Worm (Caenorhabditis elegans) whole organism, L2 larva: Measurements from ENCODE around the gene Y53F4B.43.

ENCODE experiments used
- C34F6.9 ChIP-seq: fragments of 150-350 bp; optimal IDR thresholded peaks from 2 replicates; lab custom pipeline; 2014; ENCODE audit warnings: missing biosample characterization, missing genetic modification characterization
- F13H6.1 ChIP-seq: sonication (generic microtip); optimal IDR thresholded peaks from 2 replicates; lab custom pipeline; 2016; ENCODE audit warnings: missing genetic modification characterization, missing compliant biosample characterization
- R02D3.7 ChIP-seq: fragments of 150-350 bp; optimal IDR thresholded peaks from 2 replicates; lab custom pipeline; 2014; ENCODE audit warnings: missing biosample characterization, missing genetic modification characterization
- ZK546.5 ChIP-seq: sonication (generic microtip); optimal IDR thresholded peaks from 2 replicates; lab custom pipeline; 2017; ENCODE audit warnings: missing biosample characterization, missing genetic modification characterization
- alr-1 ChIP-seq: fragments of 150-350 bp; optimal IDR thresholded peaks from 2 replicates; lab custom pipeline; 2014; ENCODE audit warnings: missing biosample characterization, missing genetic modification characterization
- aly-2 ChIP-seq: fragments of 150-350 bp; optimal IDR thresholded peaks from 2 replicates; lab custom pipeline; 2014; ENCODE audit warnings: missing biosample characterization, missing genetic modification characterization
- ama-1 ChIP-seq: fragments of 150-350 bp; optimal IDR thresholded peaks from 2 replicates; lab custom pipeline; 2018; ENCODE audit warnings: inconsistent platforms
- ceh-82 ChIP-seq: fragments of 150-350 bp; optimal IDR thresholded peaks from 2 replicates; lab custom pipeline; 2014; ENCODE audit warnings: missing biosample characterization, missing genetic modification characterization
- crh-2 ChIP-seq: sonication (generic microtip); optimal IDR thresholded peaks from 2 replicates; lab custom pipeline; 2017; ENCODE audit warnings: missing biosample characterization, missing genetic modification characterization
- dmd-4 ChIP-seq: sonication (generic microtip); optimal IDR thresholded peaks from 2 replicates; lab custom pipeline; 2017; ENCODE audit warnings: missing biosample characterization, missing genetic modification characterization
- egl-27 ChIP-seq: sonication (generic microtip); optimal IDR thresholded peaks from 3 replicates; lab custom pipeline; 2017; ENCODE audit warnings: missing biosample characterization, missing genetic modification reagents, missing genetic modification characterization
- elt-1 ChIP-seq: fragments of 150-350 bp; optimal IDR thresholded peaks from 2 replicates; lab custom pipeline; 2014; ENCODE audit warnings: missing biosample characterization, missing genetic modification characterization
- elt-3 ChIP-seq: sonication (generic microtip); optimal IDR thresholded peaks from 2 replicates; lab custom pipeline; 2017; ENCODE audit warnings: missing biosample characterization, missing genetic modification characterization
- fos-1 ChIP-seq: fragments of 150-350 bp; optimal IDR thresholded peaks from 2 replicates; lab custom pipeline; 2014; ENCODE audit warnings: missing biosample characterization, missing genetic modification characterization
- gmeb-1 ChIP-seq: fragments of 150-350 bp; optimal IDR thresholded peaks from 2 replicates; lab custom pipeline; 2014; ENCODE audit warnings: missing biosample characterization, missing genetic modification characterization
- lin-13 ChIP-seq: fragments of 150-350 bp; optimal IDR thresholded peaks from 2 replicates; lab custom pipeline; 2014; ENCODE audit warnings: missing biosample characterization, missing genetic modification reagents, missing genetic modification characterization
- lin-39 ChIP-seq: fragments of 150-350 bp; optimal IDR thresholded peaks from 2 replicates; lab custom pipeline; 2014; ENCODE audit warnings: missing biosample characterization, missing genetic modification reagents, missing genetic modification characterization
- lsy-2 ChIP-seq, 2 experiments: fragments of 150-350 bp in 1 of 2; sonication (generic microtip) in 1 of 2; optimal IDR thresholded peaks; 2 replicates each; lab custom pipeline; 2014 to 2017; ENCODE audit warnings: missing biosample characterization in 2 of 2, missing genetic modification characterization in 2 of 2
- mab-5 ChIP-seq: fragments of 150-350 bp; optimal IDR thresholded peaks from 2 replicates; lab custom pipeline; 2014; ENCODE audit warnings: missing biosample characterization, missing genetic modification characterization
- mdl-1 ChIP-seq, 2 experiments: fragments of 150-350 bp in 1 of 2; sonication (generic microtip) in 1 of 2; optimal IDR thresholded peaks; 2 replicates each; lab custom pipeline; 2017; ENCODE audit warnings: missing biosample characterization in 2 of 2, missing genetic modification characterization in 2 of 2
- nhr-11 ChIP-seq: fragments of 150-350 bp; optimal IDR thresholded peaks from 2 replicates; lab custom pipeline; 2014; ENCODE audit warnings: missing biosample characterization, missing genetic modification characterization
- nhr-12 ChIP-seq: fragments of 150-350 bp; optimal IDR thresholded peaks from 2 replicates; lab custom pipeline; 2014; ENCODE audit warnings: missing biosample characterization, missing genetic modification characterization
- nhr-129 ChIP-seq: fragments of 150-350 bp; optimal IDR thresholded peaks from 2 replicates; lab custom pipeline; 2014; ENCODE audit warnings: missing biosample characterization, missing genetic modification characterization
- nhr-237 ChIP-seq: fragments of 150-350 bp; optimal IDR thresholded peaks from 2 replicates; lab custom pipeline; 2014; ENCODE audit warnings: missing biosample characterization, missing genetic modification characterization
- nhr-25 ChIP-seq: fragments of 150-350 bp; sonication (generic microtip); optimal IDR thresholded peaks from 3 replicates; lab custom pipeline; 2014; ENCODE audit warnings: missing biosample characterization, missing genetic modification characterization
- nhr-77 ChIP-seq: fragments of 150-350 bp; optimal IDR thresholded peaks from 2 replicates; lab custom pipeline; 2014; ENCODE audit warnings: missing biosample characterization, missing genetic modification characterization
- sem-4 ChIP-seq: fragments of 150-350 bp; optimal IDR thresholded peaks from 2 replicates; lab custom pipeline; 2014; ENCODE audit warnings: missing biosample characterization, missing genetic modification reagents, missing genetic modification characterization
- skn-1 ChIP-seq: sonication (generic microtip); optimal IDR thresholded peaks from 2 replicates; lab custom pipeline; 2017; ENCODE audit warnings: missing biosample characterization, missing genetic modification characterization
- sma-3 ChIP-seq: sonication (generic microtip); optimal IDR thresholded peaks from 2 replicates; lab custom pipeline; 2016; ENCODE audit warnings: missing genetic modification reagents, missing genetic modification characterization, missing compliant biosample characterization
- sma-9 ChIP-seq, 2 experiments: fragments of 150-350 bp in 1 of 2; sonication (generic microtip) in 1 of 2; optimal IDR thresholded peaks; 2 replicates each; lab custom pipeline; 2014 to 2016; ENCODE audit warnings: missing genetic modification characterization in 2 of 2, mild to moderate bottlenecking in 1 of 2, missing biosample characterization in 1 of 2, missing compliant biosample characterization in 1 of 2, missing genetic modification reagents in 1 of 2, moderate library complexity in 1 of 2
- snpc-4 ChIP-seq: fragments of 150-350 bp; optimal IDR thresholded peaks from 2 replicates; lab custom pipeline; 2014; ENCODE audit warnings: missing biosample characterization, missing genetic modification characterization
- unc-39 ChIP-seq: fragments of 150-350 bp; optimal IDR thresholded peaks from 2 replicates; lab custom pipeline; 2014; ENCODE audit warnings: missing biosample characterization, missing genetic modification characterization
- unc-55 ChIP-seq: fragments of 150-350 bp; sonication (generic microtip); optimal IDR thresholded peaks from 3 replicates; lab custom pipeline; 2014; ENCODE audit warnings: missing biosample characterization, missing genetic modification reagents, missing genetic modification characterization
- unc-62 ChIP-seq: fragments of 150-350 bp; optimal IDR thresholded peaks from 2 replicates; lab custom pipeline; 2014; ENCODE audit warnings: missing biosample characterization, missing genetic modification reagents, missing genetic modification characterization
- ztf-11 ChIP-seq: sonication (generic microtip); optimal IDR thresholded peaks from 2 replicates; lab custom pipeline; 2017; ENCODE audit warnings: missing biosample characterization, missing genetic modification characterization

Y53F4B.43 gene

DNA sequence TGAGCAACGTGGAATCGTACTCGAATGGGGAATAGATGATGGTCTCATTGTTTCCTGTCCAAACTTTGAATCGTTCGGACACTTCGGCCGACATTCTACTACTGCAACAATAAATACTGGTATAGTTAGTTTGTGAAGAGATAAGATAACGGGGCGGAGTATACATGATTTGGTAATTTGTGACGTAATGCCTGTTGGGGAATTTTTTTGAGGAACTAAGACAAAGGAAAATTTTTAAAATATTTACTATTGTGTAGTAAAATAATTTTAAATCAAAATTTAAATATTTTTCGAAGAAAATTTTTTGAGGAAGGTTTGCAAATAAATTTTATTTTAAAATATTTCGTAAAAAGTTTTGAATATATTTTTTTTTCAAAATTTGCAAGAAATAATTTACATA, 24.3 kb upstream of the Y53F4B.43 start, which contains the start of gene elo-9:
elo-9 (minus strand) TSS at position 101 of the 400 bp plus-strand sequence.
- no peak for TF ChIP-seq nhr-129
- TF ChIP-seq C34F6.9: no peak
- TF ChIP-seq aly-2 (tag; lab: Kevin White, UChicago): no peak
- TF ChIP-seq elt-3: no peak
- no peak for TF ChIP-seq mdl-1 (tag; optimal IDR thresholded peaks at IDR 0.05; lab: Kevin White, UChicago)
- TF ChIP-seq sem-4 (tag; lab: Kevin White, UChicago): no peak
- TF ChIP-seq ZK546.5 (tag; lab: Kevin White, UChicago): no peak
- TF ChIP-seq nhr-12 (tag; lab: Kevin White, UChicago): no peak
- TF ChIP-seq nhr-77 (tag; lab: Kevin White, UChicago): no peak
- TF ChIP-seq ama-1 (lab: Kevin White, UChicago): no peak
- TF ChIP-seq lin-39 (tag; lab: Kevin White, UChicago): no peak
- no peak for TF ChIP-seq elt-1 (tag; lab: Kevin White, UChicago)
- TF ChIP-seq sma-3: no peak
- no peak for TF ChIP-seq nhr-237 (tag; lab: Kevin White, UChicago)
- TF ChIP-seq ceh-82 (tag; lab: Kevin White, UChicago): no peak
- TF ChIP-seq, all 48 proteins: peak for 0

DNA sequence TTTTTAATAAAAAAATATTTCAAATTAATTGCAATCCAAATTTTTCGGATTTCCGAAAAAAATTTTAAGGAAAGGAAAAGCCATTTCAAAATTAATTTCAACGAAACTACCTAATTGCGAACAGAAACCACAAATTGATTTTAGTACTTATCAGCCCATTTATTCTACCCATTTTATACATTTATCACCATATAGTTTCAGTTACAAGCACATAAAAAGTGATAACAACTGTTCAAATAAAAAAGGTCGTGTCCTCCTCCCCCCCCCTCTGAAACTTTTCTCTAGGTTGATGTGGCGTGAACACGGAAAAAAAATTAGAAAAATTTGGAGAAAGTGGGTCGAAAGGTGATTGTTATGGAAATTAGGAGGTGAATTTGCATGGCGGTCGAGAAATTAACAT, 23.4 kb upstream of the Y53F4B.43 start:
- peak; percentile 4 for TF ChIP-seq crh-2
- peak; percentile 88 for TF ChIP-seq fos-1 (tag; lab: Kevin White, UChicago)
- no peak for TF ChIP-seq alr-1 (tag; lab: Kevin White, UChicago)
- TF ChIP-seq, all 48 proteins: peak for 2

DNA sequence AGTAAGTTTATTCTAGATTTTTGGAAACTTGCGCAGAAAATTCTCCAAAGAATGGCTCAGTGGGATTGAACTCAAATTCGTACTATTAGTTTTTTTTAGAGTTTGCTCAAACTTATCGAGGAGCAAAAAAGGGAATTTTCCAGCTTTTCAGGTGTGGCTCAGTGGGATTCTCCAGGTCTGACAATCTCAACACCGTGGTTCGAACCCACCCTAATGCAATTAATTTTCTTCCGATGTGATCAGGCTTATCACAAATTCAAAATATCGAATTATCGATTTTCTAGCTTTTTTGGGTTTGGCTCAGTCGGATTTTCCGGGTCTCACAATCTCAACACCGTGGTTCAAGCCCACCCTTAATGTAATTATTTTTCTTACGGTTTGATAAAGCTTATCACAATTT, 21.9 kb upstream of the Y53F4B.43 start:
- TF ChIP-seq mdl-1 (tag; optimal IDR thresholded peaks at IDR 0.05; lab: Kevin White, UChicago): no peak
- TF ChIP-seq lin-13 (GFP tag; lab: Kevin White, UChicago): no peak
- no peak for TF ChIP-seq dmd-4 (tag; lab: Kevin White, UChicago)
- TF ChIP-seq nhr-129: no peak
- TF ChIP-seq nhr-237 (tag; lab: Kevin White, UChicago): no peak
- TF ChIP-seq lin-39 (tag; lab: Kevin White, UChicago): no peak
- no peak for TF ChIP-seq nhr-12 (tag; lab: Kevin White, UChicago)
- TF ChIP-seq ztf-11 (tag; lab: Kevin White, UChicago): no peak
- TF ChIP-seq gmeb-1 (tag; lab: Kevin White, UChicago): no peak
- TF ChIP-seq mab-5: no peak
- TF ChIP-seq alr-1 (tag; lab: Kevin White, UChicago): no peak
- TF ChIP-seq skn-1: no peak
- no peak for TF ChIP-seq snpc-4
- TF ChIP-seq C34F6.9: no peak
- TF ChIP-seq unc-39: no peak
- no peak for TF ChIP-seq sem-4 (tag; lab: Kevin White, UChicago)
- no peak for TF ChIP-seq egl-27 (tag; lab: Kevin White, UChicago)
- TF ChIP-seq ama-1 (lab: Kevin White, UChicago): no peak

DNA sequence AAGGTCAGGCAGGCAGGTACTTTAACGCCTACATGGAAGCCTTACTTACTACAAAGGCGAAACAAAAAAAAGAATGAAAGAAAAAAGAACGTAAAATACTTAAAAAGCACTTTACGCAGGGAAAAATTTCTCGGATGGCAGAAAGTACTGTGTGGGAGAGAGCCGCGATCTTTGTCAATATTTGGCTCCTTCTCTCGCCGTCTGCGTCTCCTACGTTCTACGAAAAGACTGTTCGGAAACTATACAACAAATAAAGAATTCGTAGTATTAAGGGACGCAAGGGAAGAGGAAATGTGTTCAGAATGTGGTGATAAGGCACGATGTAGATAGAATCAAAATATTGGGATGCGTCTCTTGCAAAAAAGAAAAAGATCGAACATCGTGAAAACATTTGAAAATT, 21.2 kb upstream of the Y53F4B.43 start:
- TF ChIP-seq F13H6.1 (tag; lab: Kevin White, UChicago) (peak; percentile 27), ZK546.5 (tag; lab: Kevin White, UChicago) (no peak)

DNA sequence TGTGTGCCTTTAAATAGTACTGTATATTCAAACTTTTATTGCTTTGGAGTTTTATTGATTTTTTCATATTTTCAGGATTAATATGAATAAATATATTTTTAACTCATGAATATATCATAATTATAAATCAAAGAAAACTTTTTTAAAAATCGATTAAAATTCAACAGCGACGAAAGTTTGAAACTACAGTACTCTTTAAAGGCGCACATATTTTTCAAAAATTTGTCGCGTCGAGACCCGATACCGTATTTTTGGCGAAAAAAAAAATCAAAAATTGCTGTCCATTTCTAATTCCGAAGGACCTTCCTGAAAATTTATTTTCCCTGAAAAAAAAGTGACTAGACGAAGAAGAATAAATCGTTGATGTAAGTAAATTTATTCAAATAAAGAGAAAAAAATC, 20.0 kb upstream of the Y53F4B.43 start:
- TF ChIP-seq nhr-77 (tag; lab: Kevin White, UChicago) (no peak), gmeb-1 (tag; lab: Kevin White, UChicago) (no peak), sma-9 (GFP tag; optimal IDR thresholded peaks at IDR 0.05; lab: Kevin White, UChicago) (no peak), sma-9 (tag; optimal IDR thresholded peaks at IDR 0.05; lab: Kevin White, UChicago) (no peak), unc-62 (no peak), nhr-237 (tag; lab: Kevin White, UChicago) (no peak), elt-3 (no peak), alr-1 (tag; lab: Kevin White, UChicago) (no peak)
- TF ChIP-seq, all 48 proteins: peak for 0

DNA sequence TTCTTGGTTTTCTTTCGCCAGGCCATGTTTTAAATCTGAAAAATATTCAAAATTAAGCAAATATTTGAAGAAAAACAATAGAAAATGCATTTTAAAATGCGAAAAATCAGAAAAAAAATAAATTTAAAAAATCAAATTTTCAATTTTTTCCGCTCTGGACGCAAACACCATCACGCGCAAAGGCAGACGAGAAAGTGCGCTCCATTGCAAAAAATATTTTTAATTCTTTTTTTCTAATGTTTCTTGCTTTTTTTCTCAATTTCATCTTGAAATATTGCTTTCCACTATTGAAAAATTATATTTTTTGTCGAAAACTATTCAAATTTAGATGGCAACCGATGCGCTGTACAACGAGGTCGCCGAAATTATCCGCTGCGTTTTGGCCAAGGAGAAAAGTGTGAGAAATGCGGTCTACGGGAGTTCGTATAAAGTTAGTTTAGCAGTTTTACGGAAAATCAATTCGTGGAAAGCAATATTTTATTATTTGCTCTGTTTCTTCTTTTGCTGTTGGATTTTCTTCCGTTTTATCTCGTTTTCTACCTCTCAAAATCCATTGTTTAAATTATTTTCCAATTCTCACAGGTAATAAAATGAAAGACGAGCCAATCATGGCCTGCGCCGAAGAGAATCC, 18.8 kb upstream of the Y53F4B.43 start, which contains the start of the genes pole-4, nsun-5 and metl-2:
pole-4 (minus strand) TSS at position 35 of the 631 bp plus-strand sequence.
nsun-5 (plus strand) TSS at position 298 of the 631 bp plus-strand sequence.
metl-2 (plus strand) TSS at position 581 of the 631 bp plus-strand sequence.
- TF ChIP-seq lin-13 (GFP tag; lab: Kevin White, UChicago): peak; percentile 39
- no peak for TF ChIP-seq dmd-4 (tag; lab: Kevin White, UChicago)
- TF ChIP-seq lsy-2 (tag; optimal IDR thresholded peaks at IDR 0.05; lab: Kevin White, UChicago): peak in 1 of 2 experiments; percentile 73
- peak; percentile 55 for TF ChIP-seq snpc-4
- TF ChIP-seq fos-1 (tag; lab: Kevin White, UChicago): peak; percentile 7
- no peak for TF ChIP-seq nhr-11 (tag; lab: Kevin White, UChicago)
- TF ChIP-seq R02D3.7 (tag; lab: Kevin White, UChicago): no peak
- peak; percentile 78 for TF ChIP-seq unc-55 (GFP tag; lab: Kevin White, UChicago)
- TF ChIP-seq C34F6.9: peak; percentile 71
- peak; percentile 1 for TF ChIP-seq nhr-25 (tag; lab: Kevin White, UChicago)
- TF ChIP-seq crh-2: peak; percentile 27
- peak; percentile 74 for TF ChIP-seq gmeb-1 (tag; lab: Kevin White, UChicago)
- TF ChIP-seq, all 48 proteins: peak for 9
